Worm (Caenorhabditis elegans) whole organism, midembryonic: ENCODE measurements around the gene C18A11.3.

Experiments
- flt-1 ChIP-seq: fragments of 200-800 bp; sonication (Bioruptor generic); IDR thresholded peaks from 2 replicates; pipeline ENCODE4 v1.3.6; 2022; ENCODE audit warnings: missing genetic modification characterization, missing compliant biosample characterization
- tab-1 ChIP-seq: fragments of 200-800 bp; sonication (Bioruptor generic); IDR thresholded peaks from 2 replicates; pipeline ENCODE4 v1.3.6; 2022; ENCODE audit warnings: missing genetic modification characterization, missing compliant biosample characterization
- ztf-23 ChIP-seq: fragments of 200-800 bp; sonication (Bioruptor generic); IDR thresholded peaks from 2 replicates; pipeline ENCODE4 v1.3.6; 2022; ENCODE audit warnings: missing genetic modification reagents, missing genetic modification characterization, missing compliant biosample characterization

DNA sequence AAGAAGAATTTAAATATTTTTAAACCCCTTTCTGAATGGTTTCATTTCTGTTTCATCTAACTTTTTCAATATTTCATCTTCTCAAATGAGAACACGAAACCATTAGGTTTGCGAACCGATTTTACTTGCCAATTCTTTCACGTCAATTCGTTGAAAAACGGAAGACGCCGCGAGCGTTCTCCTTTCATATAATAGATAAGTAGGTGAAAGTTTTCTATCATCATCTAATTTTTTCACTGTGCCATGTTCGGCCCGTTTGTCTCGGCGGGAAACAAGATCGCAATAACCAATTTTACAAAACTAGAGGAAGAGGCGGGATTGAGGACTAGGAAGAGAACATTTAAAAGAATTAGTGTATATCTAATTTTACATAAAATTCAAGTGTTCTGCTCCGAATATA is 15.8 kb upstream of the C18A11.3 start, which contains the start of gene C18A11.4:
- TF ChIP-seq ztf-23 (GFP tag; lab: Robert Waterston, UW) (no peak), tab-1 (GFP tag; lab: Robert Waterston, UW) (no peak), flt-1 (GFP tag; lab: Robert Waterston, UW) (no peak)
